Worm (Caenorhabditis elegans) whole organism, mixed stage, embryonic: ENCODE data around the gene C50B8.4.

Experiments used
- M03D4.4 ChIP-seq: sonication (generic microtip); optimal IDR thresholded peaks from 2 replicates; lab custom pipeline; 2017; ENCODE audit warnings: mild to moderate bottlenecking, missing genetic modification characterization, missing compliant biosample characterization
- bed-3 ChIP-seq: fragments of 200-800 bp; sonication (Bioruptor generic); optimal IDR thresholded peaks from 3 replicates; lab custom pipeline; 2018; ENCODE audit warnings: mild to moderate bottlenecking, missing genetic modification characterization, moderate library complexity, missing compliant biosample characterization
- blmp-1 ChIP-seq: fragments of 150-350 bp; optimal IDR thresholded peaks from 2 replicates; lab custom pipeline; 2014; ENCODE audit warnings: missing biosample characterization, missing genetic modification characterization
- ceh-39 ChIP-seq: fragments of 150-350 bp; optimal IDR thresholded peaks from 2 replicates; lab custom pipeline; 2014; ENCODE audit warnings: missing biosample characterization, missing genetic modification characterization
- ceh-43 ChIP-seq: fragments of 200-800 bp; sonication (Bioruptor generic); optimal IDR thresholded peaks from 2 replicates; lab custom pipeline; 2018; ENCODE audit warnings: mild to moderate bottlenecking, missing genetic modification characterization, moderate library complexity, missing compliant biosample characterization
- ceh-83 ChIP-seq: fragments of 200-800 bp; sonication (Bioruptor generic); optimal IDR thresholded peaks from 2 replicates; lab custom pipeline; 2018; ENCODE audit warnings: mild to moderate bottlenecking, missing genetic modification characterization, missing compliant biosample characterization
- ces-1 ChIP-seq: fragments of 150-350 bp; optimal IDR thresholded peaks from 2 replicates; lab custom pipeline; 2014; ENCODE audit warnings: missing biosample characterization, missing genetic modification reagents, missing genetic modification characterization
- drap-1 ChIP-seq: fragments of 200-800 bp; sonication (Bioruptor generic); optimal IDR thresholded peaks from 3 replicates; lab custom pipeline; 2018; ENCODE audit warnings: mild to moderate bottlenecking, missing genetic modification characterization, missing compliant biosample characterization
- elt-1 ChIP-seq: sonication (generic microtip); optimal IDR thresholded peaks from 2 replicates; lab custom pipeline; 2017; ENCODE audit warnings: missing genetic modification characterization, mild to moderate bottlenecking, missing compliant biosample characterization, antibody characterized with exemption, moderate library complexity, borderline replicate concordance; ENCODE audit not compliant: insufficient read depth
- elt-3 ChIP-seq: fragments of 150-350 bp; optimal IDR thresholded peaks from 2 replicates; lab custom pipeline; 2014; ENCODE audit warnings: missing biosample characterization, missing genetic modification characterization
- flh-1 ChIP-seq: fragments of 200-800 bp; sonication (Bioruptor generic); optimal IDR thresholded peaks from 2 replicates; lab custom pipeline; 2018; ENCODE audit warnings: mild to moderate bottlenecking, missing genetic modification characterization, moderate library complexity, missing compliant biosample characterization
- ham-2 ChIP-seq: fragments of 200-800 bp; sonication (Bioruptor generic); optimal IDR thresholded peaks from 2 replicates; lab custom pipeline; 2018; ENCODE audit warnings: mild to moderate bottlenecking, missing genetic modification characterization, missing compliant biosample characterization
- hlh-1 ChIP-seq: fragments of 150-350 bp; optimal IDR thresholded peaks from 2 replicates; lab custom pipeline; 2014; ENCODE audit warnings: missing biosample characterization, missing genetic modification reagents, missing genetic modification characterization
- lin-13 ChIP-seq: fragments of 150-350 bp; optimal IDR thresholded peaks from 2 replicates; lab custom pipeline; 2014; ENCODE audit warnings: missing biosample characterization, missing genetic modification characterization
- lin-32 ChIP-seq: fragments of 200-800 bp; sonication (Bioruptor generic); optimal IDR thresholded peaks from 2 replicates; lab custom pipeline; 2018; ENCODE audit warnings: mild to moderate bottlenecking, missing genetic modification characterization, missing compliant biosample characterization
- lsy-2 ChIP-seq: fragments of 150-350 bp; optimal IDR thresholded peaks from 2 replicates; lab custom pipeline; 2014; ENCODE audit warnings: missing biosample characterization, missing genetic modification characterization
- mab-5 ChIP-seq: fragments of 150-350 bp; optimal IDR thresholded peaks from 2 replicates; lab custom pipeline; 2014; ENCODE audit warnings: missing biosample characterization, missing genetic modification characterization
- mep-1 ChIP-seq: fragments of 150-350 bp; optimal IDR thresholded peaks from 2 replicates; lab custom pipeline; 2017; ENCODE audit warnings: missing biosample characterization, missing genetic modification reagents, missing genetic modification characterization, inconsistent platforms
- mls-2 ChIP-seq: sonication (generic microtip); optimal IDR thresholded peaks from 2 replicates; lab custom pipeline; 2016; ENCODE audit warnings: mild to moderate bottlenecking, missing genetic modification characterization, moderate library complexity, missing compliant biosample characterization
- nhr-12 ChIP-seq: fragments of 150-350 bp; optimal IDR thresholded peaks from 2 replicates; lab custom pipeline; 2014; ENCODE audit warnings: missing biosample characterization, missing genetic modification characterization
- nhr-2 ChIP-seq: fragments of 150-350 bp; optimal IDR thresholded peaks from 2 replicates; lab custom pipeline; 2014; ENCODE audit warnings: missing biosample characterization, missing genetic modification characterization
- nhr-237 ChIP-seq: fragments of 150-350 bp; optimal IDR thresholded peaks from 2 replicates; lab custom pipeline; 2014; ENCODE audit warnings: missing biosample characterization, missing genetic modification characterization
- nhr-28 ChIP-seq: fragments of 150-350 bp; optimal IDR thresholded peaks from 2 replicates; lab custom pipeline; 2014; ENCODE audit warnings: missing biosample characterization, missing genetic modification characterization
- nhr-76 ChIP-seq: sonication (generic microtip); optimal IDR thresholded peaks from 2 replicates; lab custom pipeline; 2017; ENCODE audit warnings: missing biosample characterization, missing genetic modification characterization
- pha-4 ChIP-seq: fragments of 150-350 bp; optimal IDR thresholded peaks from 2 replicates; lab custom pipeline; 2018; ENCODE audit warnings: missing biosample characterization, missing genetic modification reagents, missing genetic modification characterization
- sem-2 ChIP-seq: fragments of 200-800 bp; sonication (Bioruptor generic); optimal IDR thresholded peaks from 2 replicates; lab custom pipeline; 2018; ENCODE audit warnings: mild to moderate bottlenecking, missing genetic modification characterization, missing compliant biosample characterization
- snpc-4 ChIP-seq: fragments of 150-350 bp; optimal IDR thresholded peaks from 2 replicates; lab custom pipeline; 2014; ENCODE audit warnings: missing biosample characterization, missing genetic modification characterization
- sptf-1 ChIP-seq: sonication (generic microtip); optimal IDR thresholded peaks from 2 replicates; lab custom pipeline; 2017; ENCODE audit warnings: mild to moderate bottlenecking, missing genetic modification characterization, moderate library complexity, missing compliant biosample characterization
- tbx-8 ChIP-seq: fragments of 200-800 bp; sonication (Bioruptor generic); optimal IDR thresholded peaks from 2 replicates; lab custom pipeline; 2018; ENCODE audit warnings: mild to moderate bottlenecking, missing genetic modification characterization, moderate library complexity, missing compliant biosample characterization
- unc-120 ChIP-seq: sonication (generic microtip); optimal IDR thresholded peaks from 2 replicates; lab custom pipeline; 2017; ENCODE audit warnings: missing genetic modification characterization, missing compliant biosample characterization; ENCODE audit not compliant: poor library complexity, severe bottlenecking
- unc-39 ChIP-seq: fragments of 150-350 bp; optimal IDR thresholded peaks from 2 replicates; lab custom pipeline; 2014; ENCODE audit warnings: missing biosample characterization, missing genetic modification characterization
- zip-8 ChIP-seq: fragments of 150-350 bp; optimal IDR thresholded peaks from 2 replicates; lab custom pipeline; 2014; ENCODE audit warnings: missing biosample characterization, missing genetic modification characterization
- ztf-11 ChIP-seq: fragments of 150-350 bp; optimal IDR thresholded peaks from 2 replicates; lab custom pipeline; 2014; ENCODE audit warnings: missing biosample characterization, missing genetic modification characterization

C50B8.4 gene

DNA sequence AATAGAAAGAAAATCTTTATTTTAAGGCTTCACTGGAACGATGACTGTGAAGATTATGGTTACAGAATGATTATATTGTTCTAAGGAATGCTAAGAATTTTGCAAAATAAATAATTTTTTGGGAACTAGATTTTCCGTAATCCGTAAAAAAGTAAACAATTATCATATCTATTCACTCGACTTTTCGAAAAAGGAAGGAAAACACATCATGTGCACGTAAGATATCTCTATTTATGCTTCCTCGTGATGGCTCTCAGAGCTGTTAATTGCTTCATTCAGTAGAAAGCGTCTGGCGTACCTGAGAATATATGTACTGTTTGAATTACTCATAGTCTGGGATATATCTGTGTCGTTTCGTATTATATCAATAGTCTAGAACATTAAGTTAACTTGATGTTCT lies 47.9 kb downstream of the C50B8.4 start, which contains the start of gene srd-11:
srd-11 (minus strand) TSS at position 101 of the 400 bp plus-strand sequence.
- no peak for TF ChIP-seq sem-2 (GFP tag; lab: Kevin White, UChicago)
- no peak for TF ChIP-seq nhr-28 (tag; lab: Kevin White, UChicago)
- TF ChIP-seq bed-3: no peak
- no peak for TF ChIP-seq nhr-237 (tag; lab: Kevin White, UChicago)
- no peak for TF ChIP-seq mls-2 (tag; lab: Kevin White, UChicago)
- TF ChIP-seq nhr-2 (tag; lab: Kevin White, UChicago): no peak
- TF ChIP-seq mep-1 (tag; lab: Kevin White, UChicago): no peak
- TF ChIP-seq unc-39: no peak
- TF ChIP-seq ces-1 (GFP tag; lab: Kevin White, UChicago): no peak
- TF ChIP-seq ceh-39 (tag; lab: Kevin White, UChicago): no peak
- TF ChIP-seq ztf-11 (tag; lab: Kevin White, UChicago): no peak
- no peak for TF ChIP-seq flh-1
- TF ChIP-seq lsy-2 (tag; lab: Kevin White, UChicago): no peak
- TF ChIP-seq sptf-1 (tag; lab: Kevin White, UChicago): no peak
- TF ChIP-seq ceh-43: no peak
- no peak for TF ChIP-seq lin-13

- TF ChIP-seq lin-13 (no peak), snpc-4 (no peak), hlh-1 (tag; lab: Kevin White, UChicago) (no peak), ham-2 (GFP tag; lab: Kevin White, UChicago) (no peak), flh-1 (no peak), tbx-8 (GFP tag; lab: Kevin White, UChicago) (no peak), nhr-76 (tag; lab: Kevin White, UChicago) (no peak), sem-2 (GFP tag; lab: Kevin White, UChicago) (no peak), pha-4 (tag; lab: Kevin White, UChicago) (no peak), ces-1 (GFP tag; lab: Kevin White, UChicago) (no peak), drap-1 (GFP tag; lab: Kevin White, UChicago) (no peak), elt-3 (no peak), ceh-39 (tag; lab: Kevin White, UChicago) (no peak), mab-5 (tag; lab: Kevin White, UChicago) (no peak), blmp-1 (tag; lab: Kevin White, UChicago) (no peak)
These were observed 48.9 kb downstream of the C50B8.4 start, which contains the start of gene F53F4.15 for ce11 chrV:13620676-13621075. TSS of gene F53F4.15 (plus strand) at chrV:13620976.

DNA sequence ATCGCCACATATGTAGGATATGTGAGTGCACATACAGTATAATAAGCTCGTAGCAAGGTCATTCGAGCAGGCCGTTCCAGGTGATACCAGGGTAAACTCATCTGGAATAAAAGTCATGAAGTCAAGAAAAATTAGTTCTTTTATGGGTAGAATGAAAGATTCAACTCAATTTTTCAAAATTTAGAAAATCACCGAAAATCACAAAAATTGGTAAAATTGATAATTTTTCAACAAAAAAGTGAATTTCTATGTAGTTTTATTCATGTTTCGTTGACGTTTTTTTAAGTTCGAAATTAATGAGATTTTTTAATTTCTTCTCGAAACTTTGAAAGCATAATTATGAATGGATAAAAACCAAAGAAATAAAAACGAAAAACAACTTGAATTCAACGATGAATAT lies 49.9 kb downstream of the C50B8.4 start, which contains the start of gene F53F4.16:
F53F4.16 (minus strand) TSS at position 101 of the 400 bp plus-strand sequence.
- TF ChIP-seq snpc-4 (no peak), nhr-12 (no peak), flh-1 (no peak), unc-120 (tag; lab: Kevin White, UChicago) (no peak), sem-2 (GFP tag; lab: Kevin White, UChicago) (no peak), elt-3 (no peak), M03D4.4 (tag; lab: Kevin White, UChicago) (no peak), ces-1 (GFP tag; lab: Kevin White, UChicago) (no peak), ceh-83 (GFP tag; lab: Kevin White, UChicago) (no peak), lin-32 (GFP tag; lab: Kevin White, UChicago) (no peak), pha-4 (tag; lab: Kevin White, UChicago) (no peak), zip-8 (tag; lab: Kevin White, UChicago) (no peak), drap-1 (GFP tag; lab: Kevin White, UChicago) (no peak), sptf-1 (tag; lab: Kevin White, UChicago) (no peak), elt-1 (tag; lab: Kevin White, UChicago) (no peak), ceh-39 (tag; lab: Kevin White, UChicago) (no peak), unc-39 (no peak), nhr-2 (tag; lab: Kevin White, UChicago) (no peak), mep-1 (tag; lab: Kevin White, UChicago) (no peak), nhr-76 (tag; lab: Kevin White, UChicago) (no peak)
